Fruit fly (Drosophila melanogaster): ENCODE measurements around the gene CG14005.

DNA sequence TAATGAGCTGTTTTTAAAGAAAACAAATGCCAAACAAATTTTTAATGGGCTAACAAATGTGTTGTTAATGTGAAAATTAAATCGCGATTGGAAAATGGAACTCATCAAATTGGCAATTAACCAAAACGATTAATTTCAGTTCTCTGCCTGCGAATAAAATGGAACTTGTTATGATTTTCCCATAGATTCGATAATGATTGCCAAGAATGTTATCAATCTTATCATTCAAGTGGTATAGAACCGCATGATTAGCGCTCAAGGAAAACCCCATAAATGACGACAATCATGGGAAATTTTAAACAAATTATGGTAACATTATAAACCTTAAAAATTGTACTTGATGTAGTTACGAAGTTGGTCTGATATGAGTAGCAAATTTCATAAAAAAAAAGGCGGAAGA is 3.1 kb downstream of the CG14005 start:
- TF ChIP-seq CG8478 (optimal IDR thresholded peaks at IDR 0.05) (no peak), CTCF (optimal IDR thresholded peaks at IDR 0.05) (no peak)

Measured in S2 (cell line).